Fruit fly (Drosophila melanogaster) whole organism, prepupa: Measurements from ENCODE around the gene CG17191.

ENCODE experiments used
- Blimp-1 ChIP-seq: fragments of 200-800 bp; sonication (Bioruptor generic); optimal IDR thresholded peaks from 3 replicates; lab custom pipeline; 2017; ENCODE audit warnings: missing biosample characterization, missing genetic modification characterization, mild to moderate bottlenecking, moderate library complexity, missing genetic modification reagents
- CG10669 ChIP-seq: fragments of 200-800 bp; sonication (Bioruptor generic); optimal IDR thresholded peaks from 3 replicates; lab custom pipeline; 2018; ENCODE audit warnings: missing biosample characterization, mild to moderate bottlenecking, missing genetic modification characterization, moderate library complexity
- CG15336 ChIP-seq: fragments of 200-800 bp; sonication (Bioruptor generic); IDR thresholded peaks from 2 replicates; pipeline ENCODE4 v1.3.6; 2022; ENCODE audit warnings: missing biosample characterization, missing genetic modification characterization
- CG1621 ChIP-seq: fragments of 200-800 bp; sonication (Bioruptor generic); optimal IDR thresholded peaks from 3 replicates; lab custom pipeline; 2018; ENCODE audit warnings: missing biosample characterization, mild to moderate bottlenecking, missing genetic modification characterization
- CG16779 ChIP-seq: fragments of 200-800 bp; sonication (Bioruptor generic); optimal IDR thresholded peaks from 3 replicates; lab custom pipeline; 2017; ENCODE audit warnings: missing biosample characterization, mild to moderate bottlenecking, missing genetic modification characterization
- CG3032 ChIP-seq: fragments of 200-800 bp; optimal IDR thresholded peaks from 2 replicates; lab custom pipeline; 2019; ENCODE audit warnings: missing biosample characterization, mild to moderate bottlenecking, missing genetic modification characterization, moderate library complexity
- CG32006 ChIP-seq: fragments of 200-800 bp; sonication (Bioruptor generic); optimal IDR thresholded peaks from 3 replicates; lab custom pipeline; 2017; ENCODE audit warnings: missing biosample characterization, mild to moderate bottlenecking, missing genetic modification characterization
- CG3919 ChIP-seq: fragments of 200-800 bp; sonication (Bioruptor generic); optimal IDR thresholded peaks from 3 replicates; lab custom pipeline; 2016; ENCODE audit warnings: missing biosample characterization, missing genetic modification characterization
- CG6163 ChIP-seq: fragments of 200-800 bp; sonication (Bioruptor generic); IDR thresholded peaks from 3 replicates; pipeline ENCODE4 v1.3.6; 2022; ENCODE audit warnings: missing biosample characterization, missing genetic modification characterization
- CG6854 ChIP-seq: fragments of 200-800 bp; sonication (Bioruptor generic); optimal IDR thresholded peaks from 2 replicates; lab custom pipeline; 2017; ENCODE audit warnings: missing biosample characterization, mild to moderate bottlenecking, missing genetic modification characterization
- CG7368 ChIP-seq: fragments of 200-800 bp; sonication (Bioruptor generic); optimal IDR thresholded peaks from 3 replicates; lab custom pipeline; 2016; ENCODE audit warnings: missing biosample characterization, missing genetic modification characterization
- CG8119 ChIP-seq: fragments of 200-800 bp; sonication (Bioruptor generic); IDR thresholded peaks from 3 replicates; pipeline ENCODE4 v1.3.6; 2022; ENCODE audit warnings: missing biosample characterization, missing genetic modification characterization
- CG9139 ChIP-seq: fragments of 200-800 bp; sonication (Bioruptor generic); optimal IDR thresholded peaks from 3 replicates; lab custom pipeline; 2017; ENCODE audit warnings: missing biosample characterization, mild to moderate bottlenecking, missing genetic modification characterization
- Eip93F ChIP-seq: fragments of 200-800 bp; sonication (Bioruptor generic); optimal IDR thresholded peaks from 2 replicates; lab custom pipeline; 2016; ENCODE audit warnings: missing biosample characterization, mild to moderate bottlenecking, missing genetic modification characterization
- Ets96B ChIP-seq: fragments of 200-800 bp; optimal IDR thresholded peaks from 2 replicates; lab custom pipeline; 2019; ENCODE audit warnings: missing biosample characterization, mild to moderate bottlenecking, missing genetic modification characterization, moderate library complexity
- Hr38 ChIP-seq: sonication (Bioruptor generic); optimal IDR thresholded peaks from 2 replicates; lab custom pipeline; 2016; ENCODE audit warnings: missing biosample characterization, missing genetic modification characterization
- Hr39 ChIP-seq: fragments of 200-800 bp; sonication (Bioruptor generic); optimal IDR thresholded peaks from 2 replicates; lab custom pipeline; 2016; ENCODE audit warnings: missing biosample characterization, missing genetic modification characterization
- OdsH ChIP-seq: fragments of 200-800 bp; sonication (Bioruptor generic); optimal IDR thresholded peaks from 3 replicates; lab custom pipeline; 2016; ENCODE audit warnings: missing biosample characterization, missing genetic modification characterization
- Smox ChIP-seq: fragments of 200-800 bp; sonication (Bioruptor generic); optimal IDR thresholded peaks from 3 replicates; lab custom pipeline; 2016; ENCODE audit warnings: missing biosample characterization, missing genetic modification characterization
- Sox102F ChIP-seq: fragments of 200-800 bp; sonication (Bioruptor generic); optimal IDR thresholded peaks from 2 replicates; lab custom pipeline; 2016; ENCODE audit warnings: missing biosample characterization, mild to moderate bottlenecking, missing genetic modification characterization
- Sox14 ChIP-seq: fragments of 200-800 bp; sonication (Bioruptor generic); optimal IDR thresholded peaks from 3 replicates; lab custom pipeline; 2016; ENCODE audit warnings: missing biosample characterization, missing genetic modification characterization
- Sox15 ChIP-seq: fragments of 200-800 bp; sonication (Bioruptor generic); optimal IDR thresholded peaks from 3 replicates; lab custom pipeline; 2016; ENCODE audit warnings: missing biosample characterization, missing genetic modification characterization
- achi ChIP-seq: fragments of 200-800 bp; sonication (Bioruptor generic); optimal IDR thresholded peaks from 3 replicates; lab custom pipeline; 2016; ENCODE audit warnings: missing biosample characterization, missing genetic modification characterization
- dac ChIP-seq: fragments of 200-800 bp; sonication (Bioruptor generic); optimal IDR thresholded peaks from 2 replicates; lab custom pipeline; 2017; ENCODE audit warnings: missing biosample characterization, mild to moderate bottlenecking, missing genetic modification characterization
- dsx ChIP-seq: fragments of 200-800 bp; optimal IDR thresholded peaks from 3 replicates; lab custom pipeline; 2019; ENCODE audit warnings: missing biosample characterization, mild to moderate bottlenecking, missing genetic modification characterization, moderate library complexity; ENCODE audit not compliant: poor library complexity, severe bottlenecking
- eg ChIP-seq: fragments of 200-800 bp; sonication (Bioruptor generic); IDR thresholded peaks from 3 replicates; pipeline ENCODE4 v1.3.6; 2022; ENCODE audit warnings: missing biosample characterization, missing genetic modification characterization
- esn ChIP-seq: fragments of 200-800 bp; sonication (Bioruptor generic); optimal IDR thresholded peaks from 2 replicates; lab custom pipeline; 2016; ENCODE audit warnings: missing biosample characterization, mild to moderate bottlenecking, missing genetic modification characterization, moderate library complexity
- fd59A ChIP-seq: fragments of 200-800 bp; sonication (Bioruptor generic); optimal IDR thresholded peaks from 2 replicates; lab custom pipeline; 2017; ENCODE audit warnings: missing biosample characterization, mild to moderate bottlenecking, missing genetic modification characterization, missing genetic modification reagents
- fd85E ChIP-seq: fragments of 200-800 bp; sonication (Bioruptor generic); optimal IDR thresholded peaks from 3 replicates; lab custom pipeline; 2016; ENCODE audit warnings: missing biosample characterization, missing genetic modification characterization
- fkh ChIP-seq: fragments of 200-800 bp; sonication (Bioruptor generic); optimal IDR thresholded peaks from 3 replicates; lab custom pipeline; 2017; ENCODE audit warnings: missing biosample characterization, mild to moderate bottlenecking, missing genetic modification characterization, moderate library complexity
- lz ChIP-seq: fragments of 200-800 bp; sonication (Bioruptor generic); optimal IDR thresholded peaks from 3 replicates; lab custom pipeline; 2016; ENCODE audit warnings: missing biosample characterization, missing genetic modification characterization
- net ChIP-seq: fragments of 200-800 bp; sonication (Bioruptor generic); optimal IDR thresholded peaks from 3 replicates; lab custom pipeline; 2016; ENCODE audit warnings: missing biosample characterization, missing genetic modification characterization
- salr ChIP-seq, 2 experiments: fragments of 200-800 bp; sonication (Bioruptor generic); optimal IDR thresholded peaks; 3 replicates each; lab custom pipeline; 2016 to 2018; ENCODE audit warnings: missing biosample characterization in 2 of 2, missing genetic modification characterization in 2 of 2, mild to moderate bottlenecking in 1 of 2
- spab ChIP-seq: fragments of 200-800 bp; sonication (Bioruptor generic); optimal IDR thresholded peaks from 2 replicates; lab custom pipeline; 2017; ENCODE audit warnings: missing biosample characterization, mild to moderate bottlenecking, missing genetic modification characterization, missing genetic modification reagents
- ss ChIP-seq, 2 experiments: fragments of 200-800 bp; sonication (Bioruptor generic); optimal IDR thresholded peaks; 2 replicates in 1 of 2; 3 replicates in 1 of 2; lab custom pipeline; 2017 to 2018; ENCODE audit warnings: mild to moderate bottlenecking in 2 of 2, missing biosample characterization in 2 of 2, missing genetic modification characterization in 2 of 2, moderate library complexity in 1 of 2
- svp ChIP-seq: fragments of 200-800 bp; sonication (Bioruptor generic); peaks from one replicate; lab custom pipeline; 2016; ENCODE audit warnings: missing biosample characterization, missing genetic modification characterization
- topi ChIP-seq: fragments of 200-800 bp; sonication (Bioruptor generic); optimal IDR thresholded peaks from 3 replicates; lab custom pipeline; 2016; ENCODE audit warnings: missing biosample characterization, missing genetic modification characterization
- vri ChIP-seq: fragments of 200-800 bp; sonication (Bioruptor generic); optimal IDR thresholded peaks from 3 replicates; lab custom pipeline; 2016; ENCODE audit warnings: missing biosample characterization, mild to moderate bottlenecking, missing genetic modification characterization

CG17191 gene

dm6 chr3R:26988412-26988981 is 31.1 kb downstream of the CG17191 start, which contains the start of gene CG31075 (continued):
- TF ChIP-seq net (GFP tag; lab: Kevin White, UChicago) (peak; percentile 76), svp (GFP tag; lab: Kevin White, UChicago) (peak; percentile 96), spab (GFP tag; lab: Kevin White, UChicago) (peak; percentile 84), vri (peak; percentile 85), dsx (GFP tag; lab: Kevin White, UChicago) (peak; percentile 93), achi (GFP tag; lab: Kevin White, UChicago) (peak; percentile 90), CG16779 (tag; lab: Kevin White, UChicago) (peak; percentile 81), Ets96B (peak; percentile 93), fd59A (peak; percentile 74), lz (GFP tag; lab: Kevin White, UChicago) (peak; percentile 92), Eip93F (GFP tag; lab: Kevin White, UChicago) (peak; percentile 91), dac (GFP tag; lab: Kevin White, UChicago) (peak; percentile 67), CG10669 (GFP tag; lab: Kevin White, UChicago) (peak; percentile 89), Sox14 (peak; percentile 81), CG1621 (tag; lab: Kevin White, UChicago) (peak; percentile 82), Blimp-1 (GFP tag; lab: Kevin White, UChicago) (peak; percentile 76), Smox (GFP tag; lab: Kevin White, UChicago) (peak; percentile 87), eg (GFP tag; lab: Robert Waterston, UW) (peak; percentile 97), CG3032 (peak; percentile 83)

DNA sequence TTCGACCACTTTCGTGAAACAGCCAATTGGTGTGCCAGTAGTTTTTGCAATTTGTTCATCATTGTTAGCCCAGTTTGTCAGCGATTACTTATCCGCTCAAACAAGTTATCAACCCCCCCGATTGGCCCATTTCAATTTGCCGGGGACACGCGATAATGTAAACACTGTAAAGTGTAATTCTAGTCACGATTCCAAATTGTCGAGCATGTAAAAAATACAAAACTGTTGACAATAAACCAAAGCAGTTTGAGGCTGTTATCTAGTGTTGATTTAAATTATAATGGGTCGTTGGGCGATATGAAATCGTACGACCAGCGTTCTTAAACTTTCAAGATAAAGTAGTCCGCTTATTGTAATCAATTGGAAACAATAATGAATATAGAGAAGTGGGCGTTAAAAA is 32.1 kb downstream of the CG17191 start:
- TF ChIP-seq fkh (GFP tag; lab: Kevin White, UChicago) (peak; percentile 23), ss (GFP tag; optimal IDR thresholded peaks at IDR 0.05; lab: Kevin White, UChicago) (peak in 1 of 2 experiments; percentile 37), CG6163 (GFP tag; lab: Robert Waterston, UW) (0 out of 3 replicates have a peak, but pooled peaks have one; percentile 9), vri (no peak)

- no peak for TF ChIP-seq salr (GFP tag; optimal IDR thresholded peaks at IDR 0.05; lab: Kevin White, UChicago)
- TF ChIP-seq svp (GFP tag; lab: Kevin White, UChicago): peak; percentile 62
- TF ChIP-seq, all 60 proteins: peak for 1
These were observed 35.1 kb downstream of the CG17191 start for dm6 chr3R:26984437-26984836.

dm6 chr3R:26982106-26982505 is 37.4 kb downstream of the CG17191 start:
- TF ChIP-seq svp (GFP tag; lab: Kevin White, UChicago) (peak; percentile 44), Sox15 (no peak), lz (GFP tag; lab: Kevin White, UChicago) (no peak)

dm6 chr3R:26980282-26980691 is 39.3 kb downstream of the CG17191 start:
- TF ChIP-seq CG15336 (peak; percentile 27; the same call in 1 of the 2 replicates), CG6854 (peak; percentile 58), topi (GFP tag; lab: Kevin White, UChicago) (no peak), eg (GFP tag; lab: Robert Waterston, UW) (peak; percentile 62; the same call in 2 of the 3 replicates), ss (GFP tag; optimal IDR thresholded peaks at IDR 0.05; lab: Kevin White, UChicago) (peak in 1 of 2 experiments; percentile 72), esn (GFP tag; lab: Kevin White, UChicago) (peak; percentile 13), Hr38 (GFP tag; lab: Kevin White, UChicago) (no peak), CG7368 (GFP tag; lab: Kevin White, UChicago) (no peak)

- no peak for TF ChIP-seq esn (GFP tag; lab: Kevin White, UChicago)
- TF ChIP-seq Blimp-1 (GFP tag; lab: Kevin White, UChicago): no peak
- no peak for TF ChIP-seq CG3919 (GFP tag; lab: Kevin White, UChicago)
- TF ChIP-seq fkh (GFP tag; lab: Kevin White, UChicago): no peak
- no peak for TF ChIP-seq svp (GFP tag; lab: Kevin White, UChicago)
- TF ChIP-seq Hr39 (GFP tag; lab: Kevin White, UChicago): no peak
- no peak for TF ChIP-seq CG9139 (GFP tag; lab: Kevin White, UChicago)
- TF ChIP-seq salr (GFP tag; optimal IDR thresholded peaks at IDR 0.05; lab: Kevin White, UChicago): no peak
- no peak for TF ChIP-seq Sox102F (GFP tag; lab: Kevin White, UChicago)
- no peak for TF ChIP-seq CG8119 (GFP tag; lab: Robert Waterston, UW)
- TF ChIP-seq topi (GFP tag; lab: Kevin White, UChicago): no peak
- TF ChIP-seq fd59A: no peak
- no peak for TF ChIP-seq CG32006 (GFP tag; lab: Kevin White, UChicago)
- TF ChIP-seq net (GFP tag; lab: Kevin White, UChicago): no peak
- no peak for TF ChIP-seq ss (GFP tag; optimal IDR thresholded peaks at IDR 0.05; lab: Kevin White, UChicago)
- no peak for TF ChIP-seq fd85E
- TF ChIP-seq OdsH (GFP tag; lab: Kevin White, UChicago): no peak
- TF ChIP-seq, all 60 proteins: peak for 0
These were observed 41.3 kb downstream of the CG17191 start, which contains the start of the genes CG14253 and CG46313 for dm6 chr3R:26978241-26978640. TSS of gene CG14253 (plus strand) at chr3R:26978541. TSS of gene CG46313 (plus strand) at chr3R:26978541.
